Worm (Caenorhabditis elegans) whole organism, early embryonic: ENCODE results near the gene coa-3.

Experiments
- B0310.2 ChIP-seq: sonication (generic microtip); optimal IDR thresholded peaks from 2 replicates; lab custom pipeline; 2016; ENCODE audit warnings: mild to moderate bottlenecking, missing genetic modification characterization, missing compliant biosample characterization
- F13C5.2 ChIP-seq: sonication (generic microtip); optimal IDR thresholded peaks from 2 replicates; lab custom pipeline; 2017; ENCODE audit warnings: mild to moderate bottlenecking, missing genetic modification characterization, inconsistent platforms, missing compliant biosample characterization
- aly-1 ChIP-seq: sonication (generic microtip); optimal IDR thresholded peaks from 2 replicates; lab custom pipeline; 2016; ENCODE audit warnings: missing genetic modification characterization, missing compliant biosample characterization
- ama-1 ChIP-seq: fragments of 150-350 bp; optimal IDR thresholded peaks from 2 replicates; lab custom pipeline; 2014
- ceh-13 ChIP-seq: fragments of 200-800 bp; sonication (Bioruptor generic); optimal IDR thresholded peaks from 2 replicates; lab custom pipeline; 2018; ENCODE audit warnings: mild to moderate bottlenecking, missing genetic modification characterization, missing compliant biosample characterization
- ceh-36 ChIP-seq: sonication (generic microtip); optimal IDR thresholded peaks from 2 replicates; lab custom pipeline; 2016; ENCODE audit warnings: missing genetic modification characterization, inconsistent platforms, missing compliant biosample characterization
- ets-7 ChIP-seq: sonication (generic microtip); optimal IDR thresholded peaks from 2 replicates; lab custom pipeline; 2016; ENCODE audit warnings: missing genotype, missing genetic modification characterization, missing compliant biosample characterization
- flt-1 ChIP-seq: fragments of 200-800 bp; sonication (Bioruptor generic); IDR thresholded peaks from 2 replicates; pipeline ENCODE4 v1.3.6; 2022; ENCODE audit warnings: missing genetic modification characterization, missing compliant biosample characterization
- hmbx-1 ChIP-seq: sonication (generic microtip); optimal IDR thresholded peaks from 2 replicates; lab custom pipeline; 2016; ENCODE audit warnings: mild to moderate bottlenecking, missing genetic modification characterization, missing compliant biosample characterization
- hmg-4 ChIP-seq: fragments of 200-800 bp; sonication (Bioruptor generic); optimal IDR thresholded peaks from 2 replicates; lab custom pipeline; 2018; ENCODE audit warnings: mild to moderate bottlenecking, missing genetic modification characterization, missing compliant biosample characterization
- hnd-1 ChIP-seq: sonication (generic microtip); optimal IDR thresholded peaks from 2 replicates; lab custom pipeline; 2016; ENCODE audit warnings: missing genetic modification characterization, missing compliant biosample characterization
- pes-1 ChIP-seq: fragments of 200-800 bp; sonication (Bioruptor generic); IDR thresholded peaks from 2 replicates; pipeline ENCODE4 v1.3.6; 2022; ENCODE audit warnings: missing genetic modification reagents, missing genetic modification characterization, missing compliant biosample characterization
- scrt-1 ChIP-seq: fragments of 200-800 bp; sonication (Bioruptor generic); IDR thresholded peaks from 2 replicates; pipeline ENCODE4 v1.3.6; 2022; ENCODE audit warnings: missing genetic modification characterization, missing compliant biosample characterization
- sea-1 ChIP-seq: fragments of 200-800 bp; sonication (Bioruptor generic); conservative IDR thresholded peaks from 2 replicates; pipeline ENCODE4 v1.3.6; 2022; ENCODE audit warnings: missing genetic modification characterization, missing compliant biosample characterization
- tbx-11 ChIP-seq: fragments of 200-800 bp; sonication (Bioruptor generic); IDR thresholded peaks from 2 replicates; pipeline ENCODE4 v1.3.6; 2022; ENCODE audit warnings: missing genetic modification characterization, missing compliant biosample characterization
- tbx-37 ChIP-seq: fragments of 200-800 bp; sonication (Bioruptor generic); conservative IDR thresholded peaks from 2 replicates; pipeline ENCODE4 v1.3.6; 2022; ENCODE audit warnings: missing genetic modification reagents, missing genetic modification characterization, missing compliant biosample characterization
- tra-4 ChIP-seq: sonication (generic microtip); optimal IDR thresholded peaks from 2 replicates; lab custom pipeline; 2017; ENCODE audit warnings: missing genetic modification characterization, missing compliant biosample characterization

coa-3 gene

DNA sequence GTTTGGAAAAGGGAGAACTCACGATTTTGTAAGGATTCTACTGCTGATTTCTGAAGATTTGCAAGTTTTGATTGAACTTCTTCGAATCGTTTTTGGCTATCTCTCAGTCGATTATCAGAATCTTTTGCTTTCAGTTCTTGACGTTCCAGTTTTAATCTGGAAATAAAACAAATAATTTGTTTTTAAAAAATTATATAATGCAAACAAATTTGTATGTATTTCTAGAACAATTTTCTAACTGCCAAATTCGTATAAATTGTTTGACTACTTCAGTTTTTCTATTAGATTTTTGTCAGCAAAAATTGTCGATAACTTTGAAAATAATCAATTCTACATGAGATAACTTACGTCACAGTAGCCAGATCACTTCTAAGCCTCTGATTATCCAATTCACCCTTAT is 29.0 kb upstream of the coa-3 start:
- TF ChIP-seq sea-1 (GFP tag; lab: Robert Waterston, UW): no peak
- no peak for TF ChIP-seq aly-1 (tag; lab: Kevin White, UChicago)
- no peak for TF ChIP-seq ets-7 (tag; lab: Kevin White, UChicago)
- TF ChIP-seq tra-4: no peak
- no peak for TF ChIP-seq ceh-36

- no peak for TF ChIP-seq scrt-1 (GFP tag; lab: Robert Waterston, UW)
- TF ChIP-seq ceh-13 (GFP tag; lab: Kevin White, UChicago): no peak
- TF ChIP-seq tbx-11 (GFP tag; lab: Robert Waterston, UW): no peak
These were observed 24.2 kb upstream of the coa-3 start, which contains the start of gene F35D11.1 for ce11 chrII:4626606-4627005. Gene F35D11.1 (plus strand): TSS chrII:4626906.

- no peak for TF ChIP-seq ama-1 (lab: Kevin White, UChicago)
- TF ChIP-seq ets-7 (tag; lab: Kevin White, UChicago): no peak
- TF ChIP-seq aly-1 (tag; lab: Kevin White, UChicago): no peak
- TF ChIP-seq F13C5.2 (tag; lab: Kevin White, UChicago): no peak
- TF ChIP-seq tbx-11 (GFP tag; lab: Robert Waterston, UW): no peak
- TF ChIP-seq hnd-1 (tag; lab: Kevin White, UChicago): no peak
- TF ChIP-seq sea-1 (GFP tag; lab: Robert Waterston, UW): no peak
- TF ChIP-seq flt-1 (GFP tag; lab: Robert Waterston, UW): no peak
- TF ChIP-seq ceh-36: no peak
- TF ChIP-seq tbx-37: no peak
- no peak for TF ChIP-seq hmbx-1 (tag; lab: Kevin White, UChicago)
- no peak for TF ChIP-seq pes-1 (GFP tag; lab: Robert Waterston, UW)
- TF ChIP-seq hmg-4: no peak
These were observed 19.2 kb upstream of the coa-3 start, which contains the start of gene clec-139 for ce11 chrII:4621650-4622049. Gene clec-139 (minus strand): TSS chrII:4621750.

DNA sequence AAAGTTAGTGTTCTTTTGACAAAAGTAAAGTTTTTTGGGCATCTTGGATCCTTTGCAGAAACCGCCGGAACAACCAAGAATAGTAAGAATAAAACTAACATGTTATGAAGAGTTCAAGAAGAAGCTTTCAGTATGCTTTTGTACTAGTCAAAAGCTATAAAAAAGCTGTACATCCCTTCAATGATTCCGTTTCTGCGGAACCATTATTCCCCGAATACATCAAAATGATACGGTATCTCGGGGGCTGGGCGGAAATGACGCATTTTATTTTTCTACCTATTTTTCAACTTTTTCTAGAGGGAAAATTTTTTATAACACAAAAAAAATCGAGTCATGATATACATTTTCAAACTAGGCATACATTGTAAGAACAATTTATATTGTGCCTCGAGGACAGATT is 17.3 kb upstream of the coa-3 start, which contains the start of gene clec-138:
clec-138 (minus strand) TSS at position 101 of the 400 bp plus-strand sequence.
- TF ChIP-seq aly-1 (tag; lab: Kevin White, UChicago) (no peak), hmbx-1 (tag; lab: Kevin White, UChicago) (no peak), ceh-36 (no peak), hnd-1 (tag; lab: Kevin White, UChicago) (no peak), hmg-4 (no peak), scrt-1 (GFP tag; lab: Robert Waterston, UW) (no peak)

DNA sequence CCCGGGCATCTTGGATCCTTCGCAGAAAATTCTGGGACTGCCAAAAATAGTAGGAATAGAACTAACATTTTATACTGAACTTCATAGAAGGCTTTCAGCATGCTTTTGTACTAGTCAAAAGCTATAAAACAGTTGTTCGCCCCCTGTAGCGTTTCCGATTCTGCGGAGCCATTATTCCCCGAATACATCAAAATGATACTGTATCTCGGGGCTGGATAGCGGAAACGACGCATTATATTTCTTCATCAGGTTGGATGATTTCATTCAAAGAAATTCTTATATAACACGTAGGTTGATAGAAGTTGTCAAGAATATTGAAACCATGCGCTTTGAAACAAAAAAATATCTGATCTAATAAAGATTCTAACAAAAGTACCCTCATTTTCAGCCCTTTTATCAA is 15.6 kb upstream of the coa-3 start, which contains the start of gene clec-137:
clec-137 (minus strand) TSS at position 101 of the 400 bp plus-strand sequence.
- TF ChIP-seq ets-7 (tag; lab: Kevin White, UChicago) (no peak), ama-1 (lab: Kevin White, UChicago) (no peak), hnd-1 (tag; lab: Kevin White, UChicago) (no peak), hmbx-1 (tag; lab: Kevin White, UChicago) (no peak), pes-1 (GFP tag; lab: Robert Waterston, UW) (no peak), F13C5.2 (tag; lab: Kevin White, UChicago) (no peak), tbx-37 (no peak), B0310.2 (tag; lab: Kevin White, UChicago) (no peak), scrt-1 (GFP tag; lab: Robert Waterston, UW) (no peak), tra-4 (no peak), sea-1 (GFP tag; lab: Robert Waterston, UW) (no peak), hmg-4 (no peak), aly-1 (tag; lab: Kevin White, UChicago) (no peak), ceh-36 (no peak), ceh-13 (GFP tag; lab: Kevin White, UChicago) (no peak), tbx-11 (GFP tag; lab: Robert Waterston, UW) (no peak), flt-1 (GFP tag; lab: Robert Waterston, UW) (no peak)

DNA sequence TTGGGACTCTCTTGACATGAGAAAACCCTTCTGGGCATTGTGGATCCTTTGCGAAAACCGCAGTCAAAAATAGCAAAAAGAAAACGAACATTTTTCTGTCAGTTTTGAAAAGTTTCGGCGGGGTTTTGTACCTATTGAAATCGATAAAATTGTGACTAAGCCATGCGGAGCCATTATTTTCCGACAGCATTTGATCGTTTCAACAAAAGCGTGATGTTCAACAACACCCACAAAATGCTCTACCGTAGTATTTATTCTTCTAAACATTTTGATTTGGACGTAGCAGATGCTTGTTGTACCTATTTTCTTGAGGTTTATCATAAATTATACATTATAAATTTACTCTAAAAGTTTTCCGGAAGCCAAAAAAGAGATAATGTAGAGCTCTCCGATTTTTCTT is 14.0 kb upstream of the coa-3 start, which contains the start of gene clec-136:
clec-136 (minus strand) TSS at position 101 of the 400 bp plus-strand sequence.
- TF ChIP-seq ets-7 (tag; lab: Kevin White, UChicago) (no peak), hmbx-1 (tag; lab: Kevin White, UChicago) (no peak), F13C5.2 (tag; lab: Kevin White, UChicago) (no peak), B0310.2 (tag; lab: Kevin White, UChicago) (no peak), ceh-13 (GFP tag; lab: Kevin White, UChicago) (no peak), tra-4 (no peak), pes-1 (GFP tag; lab: Robert Waterston, UW) (no peak), ama-1 (lab: Kevin White, UChicago) (no peak), sea-1 (GFP tag; lab: Robert Waterston, UW) (no peak), flt-1 (GFP tag; lab: Robert Waterston, UW) (no peak), ceh-36 (no peak), hnd-1 (tag; lab: Kevin White, UChicago) (no peak), tbx-37 (no peak), tbx-11 (GFP tag; lab: Robert Waterston, UW) (no peak), scrt-1 (GFP tag; lab: Robert Waterston, UW) (no peak), aly-1 (tag; lab: Kevin White, UChicago) (no peak), hmg-4 (no peak)

DNA sequence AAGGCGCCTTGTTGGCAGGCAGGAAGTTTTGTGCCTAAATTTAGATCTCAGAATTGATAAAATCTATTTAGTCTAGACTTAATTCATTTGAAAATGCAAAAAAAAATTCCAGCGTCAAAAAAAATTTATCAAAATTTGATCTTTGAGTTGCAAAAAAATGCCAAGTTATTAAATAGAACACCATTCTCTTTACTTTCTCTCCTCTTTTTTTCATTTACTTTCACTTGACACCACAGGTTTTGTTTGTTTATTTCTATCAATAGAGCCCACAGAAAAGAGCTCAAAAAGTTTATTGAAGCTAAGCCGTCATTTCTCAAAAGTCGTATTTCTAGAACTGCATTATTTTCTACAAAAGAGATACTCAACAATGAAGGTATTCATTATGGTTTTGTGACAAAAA is 10.3 kb upstream of the coa-3 start, which contains the start of gene pqn-35:
pqn-35 (plus strand) TSS at position 301 of the 400 bp plus-strand sequence.
- TF ChIP-seq tbx-11 (GFP tag; lab: Robert Waterston, UW) (no peak), hmg-4 (no peak), ceh-13 (GFP tag; lab: Kevin White, UChicago) (no peak), pes-1 (GFP tag; lab: Robert Waterston, UW) (no peak), B0310.2 (tag; lab: Kevin White, UChicago) (no peak), ama-1 (lab: Kevin White, UChicago) (no peak), hmbx-1 (tag; lab: Kevin White, UChicago) (no peak), scrt-1 (GFP tag; lab: Robert Waterston, UW) (no peak), aly-1 (tag; lab: Kevin White, UChicago) (no peak), flt-1 (GFP tag; lab: Robert Waterston, UW) (no peak), sea-1 (GFP tag; lab: Robert Waterston, UW) (no peak), tra-4 (no peak), ceh-36 (no peak), hnd-1 (tag; lab: Kevin White, UChicago) (no peak), tbx-37 (no peak), F13C5.2 (tag; lab: Kevin White, UChicago) (no peak)
